Fruit fly (Drosophila melanogaster) whole organism, wandering third instar larva: ENCODE results near the gene bun.

ENCODE experiments used
- ey ChIP-seq: fragments of 200-800 bp; sonication (Bioruptor generic); optimal IDR thresholded peaks from 2 replicates; lab custom pipeline; 2016; ENCODE audit warnings: missing biosample characterization, missing genetic modification characterization
- woc ChIP-seq: sonication (Bioruptor generic); optimal IDR thresholded peaks from 2 replicates; lab custom pipeline; 2016; ENCODE audit warnings: missing biosample characterization, mild to moderate bottlenecking, missing genetic modification characterization

DNA sequence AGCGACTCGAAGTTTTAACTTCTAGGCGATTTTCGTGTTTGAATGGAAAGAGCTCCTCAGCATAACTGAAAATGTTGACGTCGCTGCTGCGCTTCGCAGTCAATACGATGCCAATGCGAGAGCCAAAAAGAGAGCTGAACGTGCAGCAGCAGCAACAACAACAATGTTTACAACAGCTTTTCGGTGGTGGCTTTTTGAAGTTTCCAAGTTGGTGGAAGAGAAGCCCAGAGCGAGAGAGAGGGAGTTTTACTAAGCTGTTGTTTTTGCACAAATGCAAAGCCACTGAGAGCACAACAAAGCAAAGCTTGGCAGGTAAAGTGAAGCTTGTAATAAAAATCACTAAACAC lies 62.9 kb downstream of the bun start:
- no peak for TF ChIP-seq woc (GFP tag; lab: Kevin White, UChicago)
- TF ChIP-seq ey (GFP tag; lab: Kevin White, UChicago) = no peak
